Fruit fly (Drosophila melanogaster) whole organism, embryonic: Measurements from ENCODE around the gene stwl.

ENCODE experiments used
- Asciz ChIP-seq: fragments of 200-800 bp; sonication (Bioruptor generic); optimal IDR thresholded peaks from 2 replicates; lab custom pipeline; 2017; ENCODE audit warnings: missing biosample characterization, mild to moderate bottlenecking, missing genetic modification characterization, missing genetic modification reagents
- BEAF-32 ChIP-seq: fragments of 200-800 bp; sonication (Bioruptor generic); optimal IDR thresholded peaks from 3 replicates; lab custom pipeline; 2017; ENCODE audit warnings: missing biosample characterization, missing genetic modification characterization, mild to moderate bottlenecking, moderate library complexity, missing genetic modification reagents
- CG10209 ChIP-seq: fragments of 200-800 bp; sonication (Bioruptor generic); optimal IDR thresholded peaks from 3 replicates; lab custom pipeline; 2017; ENCODE audit warnings: missing biosample characterization, mild to moderate bottlenecking, missing genetic modification characterization, missing genetic modification reagents
- CG11504 ChIP-seq: fragments of 200-800 bp; sonication (Bioruptor generic); optimal IDR thresholded peaks from 3 replicates; lab custom pipeline; 2019; ENCODE audit warnings: missing biosample characterization, mild to moderate bottlenecking, missing genetic modification characterization, moderate library complexity
- CG14710 ChIP-seq: fragments of 200-800 bp; sonication (Bioruptor generic); optimal IDR thresholded peaks from 3 replicates; lab custom pipeline; 2019; ENCODE audit warnings: missing biosample characterization, mild to moderate bottlenecking, missing genetic modification characterization, moderate library complexity
- CG16863 ChIP-seq: fragments of 200-800 bp; sonication (Bioruptor generic); optimal IDR thresholded peaks from 3 replicates; lab custom pipeline; 2016; ENCODE audit warnings: missing biosample characterization, missing genetic modification characterization
- CG17328 ChIP-seq: fragments of 200-800 bp; sonication (Bioruptor generic); IDR thresholded peaks from 2 replicates; pipeline ENCODE4 v1.3.6; 2022; ENCODE audit warnings: missing biosample characterization, missing genetic modification characterization
- CG17385 ChIP-seq: fragments of 200-800 bp; sonication (Bioruptor generic); optimal IDR thresholded peaks from 3 replicates; lab custom pipeline; 2018; ENCODE audit warnings: missing biosample characterization, mild to moderate bottlenecking, missing genetic modification characterization
- CG18262 ChIP-seq: fragments of 200-800 bp; optimal IDR thresholded peaks from 3 replicates; lab custom pipeline; 2019; ENCODE audit warnings: missing biosample characterization, mild to moderate bottlenecking, missing genetic modification characterization, moderate library complexity
- CG2889 ChIP-seq: fragments of 200-800 bp; sonication (Bioruptor generic); IDR thresholded peaks from 3 replicates; pipeline ENCODE4 v1.3.6; 2022; ENCODE audit warnings: missing biosample characterization, missing genetic modification characterization
- CG30431 ChIP-seq: fragments of 200-800 bp; sonication (Bioruptor generic); optimal IDR thresholded peaks from 2 replicates; lab custom pipeline; 2017; ENCODE audit warnings: missing biosample characterization, missing genetic modification characterization
- CG4360 ChIP-seq: fragments of 200-800 bp; sonication (Bioruptor generic); IDR thresholded peaks from 2 replicates; pipeline ENCODE4 v1.3.6; 2022; ENCODE audit warnings: missing biosample characterization, missing genetic modification characterization
- CG5245 ChIP-seq: fragments of 200-800 bp; sonication (Bioruptor generic); optimal IDR thresholded peaks from 3 replicates; lab custom pipeline; 2016; ENCODE audit warnings: missing biosample characterization, missing genetic modification characterization
- CG7839 ChIP-seq: fragments of 200-800 bp; sonication (Bioruptor generic); optimal IDR thresholded peaks from 3 replicates; lab custom pipeline; 2018; ENCODE audit warnings: missing biosample characterization, mild to moderate bottlenecking, missing genetic modification characterization, moderate library complexity
- CG9609 ChIP-seq: fragments of 200-800 bp; sonication (Bioruptor generic); optimal IDR thresholded peaks from 3 replicates; lab custom pipeline; 2016; ENCODE audit warnings: missing biosample characterization, missing genetic modification characterization
- CG9932 ChIP-seq: fragments of 200-800 bp; sonication (Bioruptor generic); IDR thresholded peaks from 2 replicates; pipeline ENCODE4 v1.3.6; 2022; ENCODE audit warnings: missing biosample characterization, missing genetic modification characterization
- Chrac-16 ChIP-seq: fragments of 200-800 bp; sonication (Bioruptor generic); optimal IDR thresholded peaks from 3 replicates; lab custom pipeline; 2016; ENCODE audit warnings: missing biosample characterization, missing genetic modification characterization
- Dad ChIP-seq: fragments of 200-800 bp; sonication (Bioruptor generic); optimal IDR thresholded peaks from 3 replicates; lab custom pipeline; 2016; ENCODE audit warnings: missing biosample characterization, missing genetic modification characterization
- GATAe ChIP-seq: fragments of 200-800 bp; sonication (Bioruptor generic); conservative IDR thresholded peaks from 2 replicates; pipeline ENCODE4 v1.3.6; 2022; ENCODE audit warnings: missing biosample characterization, missing genetic modification characterization
- MESR4 ChIP-seq: fragments of 200-800 bp; sonication (Bioruptor generic); optimal IDR thresholded peaks from 2 replicates; lab custom pipeline; 2018; ENCODE audit warnings: missing biosample characterization, mild to moderate bottlenecking, missing genetic modification characterization, moderate library complexity
- NC2β ChIP-seq: fragments of 200-800 bp; sonication (Bioruptor generic); optimal IDR thresholded peaks from 2 replicates; lab custom pipeline; 2016; ENCODE audit warnings: missing biosample characterization, missing genetic modification characterization
- NfI ChIP-seq: fragments of 200-800 bp; sonication (Bioruptor generic); optimal IDR thresholded peaks from 3 replicates; lab custom pipeline; 2018; ENCODE audit warnings: missing biosample characterization, mild to moderate bottlenecking, missing genetic modification characterization, moderate library complexity
- Ptx1 ChIP-seq: fragments of 200-800 bp; sonication (Bioruptor generic); IDR thresholded peaks from 2 replicates; pipeline ENCODE4 v1.3.6; 2022; ENCODE audit warnings: missing biosample characterization, missing genetic modification characterization
- Rfx ChIP-seq: fragments of 200-800 bp; sonication (Bioruptor generic); IDR thresholded peaks from 2 replicates; pipeline ENCODE4 v1.3.6; 2022; ENCODE audit warnings: missing biosample characterization, missing genetic modification characterization
- Taf1 ChIP-seq: fragments of 200-800 bp; sonication (Bioruptor generic); IDR thresholded peaks from 2 replicates; pipeline ENCODE4 v1.3.6; 2022; ENCODE audit warnings: missing biosample characterization, missing genetic modification characterization
- Xbp1 ChIP-seq: fragments of 200-800 bp; sonication (Bioruptor generic); optimal IDR thresholded peaks from 3 replicates; lab custom pipeline; 2016; ENCODE audit warnings: missing biosample characterization, mild to moderate bottlenecking, missing genetic modification characterization
- ap ChIP-seq: fragments of 200-800 bp; sonication (Bioruptor generic); IDR thresholded peaks from 2 replicates; pipeline ENCODE4 v1.3.6; 2022; ENCODE audit warnings: missing biosample characterization, missing genetic modification characterization
- bsh ChIP-seq, 2 experiments: fragments of 200-800 bp; sonication (Bioruptor generic); optimal IDR thresholded peaks; 2 replicates each; lab custom pipeline; 2017 to 2018; ENCODE audit warnings: mild to moderate bottlenecking in 2 of 2, missing biosample characterization in 2 of 2, missing genetic modification characterization in 2 of 2, moderate library complexity in 1 of 2
- cas ChIP-seq: fragments of 200-800 bp; sonication (Bioruptor generic); IDR thresholded peaks from 2 replicates; pipeline ENCODE4 v1.3.6; 2022; ENCODE audit warnings: missing biosample characterization, missing genetic modification characterization
- cato ChIP-seq: fragments of 200-800 bp; sonication (Bioruptor generic); optimal IDR thresholded peaks from 2 replicates; lab custom pipeline; 2016; ENCODE audit warnings: missing biosample characterization, missing genetic modification characterization, borderline replicate concordance
- chm ChIP-seq: fragments of 200-800 bp; sonication (Bioruptor generic); IDR thresholded peaks from 2 replicates; pipeline ENCODE4 v1.3.6; 2022; ENCODE audit warnings: missing biosample characterization, missing genetic modification characterization
- dimm ChIP-seq: fragments of 200-800 bp; sonication (Bioruptor generic); IDR thresholded peaks from 2 replicates; pipeline ENCODE4 v1.3.6; 2022; ENCODE audit warnings: missing biosample characterization, missing genetic modification characterization
- dmrt99B ChIP-seq: fragments of 200-800 bp; sonication (Bioruptor generic); optimal IDR thresholded peaks from 2 replicates; lab custom pipeline; 2018; ENCODE audit warnings: missing biosample characterization, mild to moderate bottlenecking, missing genetic modification characterization, moderate library complexity
- eyg ChIP-seq: fragments of 200-800 bp; sonication (Bioruptor generic); optimal IDR thresholded peaks from 3 replicates; lab custom pipeline; 2016; ENCODE audit warnings: missing biosample characterization, missing genetic modification characterization
- gce ChIP-seq: fragments of 200-800 bp; sonication (Bioruptor generic); IDR thresholded peaks from 3 replicates; pipeline ENCODE4 v1.3.6; 2022; ENCODE audit warnings: missing biosample characterization, missing genetic modification characterization
- gem ChIP-seq: fragments of 200-800 bp; sonication (Bioruptor generic); optimal IDR thresholded peaks from 2 replicates; lab custom pipeline; 2019; ENCODE audit warnings: missing biosample characterization, mild to moderate bottlenecking, missing genetic modification characterization, moderate library complexity
- grau ChIP-seq: fragments of 200-800 bp; optimal IDR thresholded peaks from 3 replicates; lab custom pipeline; 2019; ENCODE audit warnings: missing biosample characterization, mild to moderate bottlenecking, missing genetic modification characterization, moderate library complexity
- gsb-n ChIP-seq: fragments of 200-800 bp; sonication (Bioruptor generic); optimal IDR thresholded peaks from 3 replicates; lab custom pipeline; 2018; ENCODE audit warnings: missing biosample characterization, mild to moderate bottlenecking, missing genetic modification characterization
- lmd ChIP-seq: fragments of 200-800 bp; sonication (Bioruptor generic); IDR thresholded peaks from 2 replicates; pipeline ENCODE4 v1.3.6; 2022; ENCODE audit warnings: missing biosample characterization, missing genetic modification characterization
- lola ChIP-seq, 3 experiments: fragments of >200 bp in 2 of 3; fragments of 200-800 bp in 1 of 3; sonication (Bioruptor generic) in 1 of 3; optimal IDR thresholded peaks; 2 replicates each; lab custom pipeline; 2017 to 2019; ENCODE audit warnings: missing biosample characterization in 3 of 3, missing genetic modification characterization in 3 of 3, mild to moderate bottlenecking in 1 of 3, moderate library complexity in 1 of 3
- maf-S ChIP-seq: fragments of 200-800 bp; sonication (Bioruptor generic); optimal IDR thresholded peaks from 2 replicates; lab custom pipeline; 2016; ENCODE audit warnings: missing biosample characterization, missing genetic modification characterization
- onecut ChIP-seq: fragments of 200-800 bp; sonication (Bioruptor generic); IDR thresholded peaks from 2 replicates; pipeline ENCODE4 v1.3.6; 2022; ENCODE audit warnings: missing biosample characterization, missing genetic modification characterization
- otp ChIP-seq: fragments of 200-800 bp; sonication (Bioruptor generic); IDR thresholded peaks from 3 replicates; pipeline ENCODE4, ENCODE4 v1.3.6; 2022; ENCODE audit warnings: missing biosample characterization, missing genetic modification characterization
- phol ChIP-seq: fragments of 200-800 bp; sonication (Bioruptor generic); optimal IDR thresholded peaks from 3 replicates; lab custom pipeline; 2018; ENCODE audit warnings: missing biosample characterization, mild to moderate bottlenecking, missing genetic modification characterization, moderate library complexity
- psq ChIP-seq: fragments of 200-800 bp; sonication (Bioruptor generic); optimal IDR thresholded peaks from 2 replicates; lab custom pipeline; 2017; ENCODE audit warnings: missing biosample characterization, missing genetic modification characterization
- ranshi ChIP-seq: fragments of 200-800 bp; sonication (Bioruptor generic); IDR thresholded peaks from 2 replicates; pipeline ENCODE4 v1.3.6; 2022; ENCODE audit warnings: missing biosample characterization, missing genetic modification characterization
- trem ChIP-seq: fragments of 200-800 bp; optimal IDR thresholded peaks from 3 replicates; lab custom pipeline; 2019; ENCODE audit warnings: missing biosample characterization, mild to moderate bottlenecking, missing genetic modification characterization, moderate library complexity
- twi ChIP-seq: fragments of 200-800 bp; optimal IDR thresholded peaks from 2 replicates; lab custom pipeline; 2019; ENCODE audit warnings: missing biosample characterization, mild to moderate bottlenecking, missing genetic modification characterization, moderate library complexity
- unpg ChIP-seq: fragments of 200-800 bp; sonication (Bioruptor generic); optimal IDR thresholded peaks from 3 replicates; lab custom pipeline; 2018; ENCODE audit warnings: missing biosample characterization, mild to moderate bottlenecking, missing genetic modification characterization, moderate library complexity
- wdn ChIP-seq: fragments of 200-800 bp; sonication (Bioruptor generic); IDR thresholded peaks from 2 replicates; pipeline ENCODE4 v1.3.6; 2022; ENCODE audit warnings: missing biosample characterization, missing genetic modification characterization
- zfh1 ChIP-seq: fragments of 200-800 bp; sonication (Bioruptor generic); IDR thresholded peaks from 3 replicates; pipeline ENCODE4 v1.3.6; 2022; ENCODE audit warnings: missing biosample characterization, missing genetic modification characterization

The stwl gene

DNA sequence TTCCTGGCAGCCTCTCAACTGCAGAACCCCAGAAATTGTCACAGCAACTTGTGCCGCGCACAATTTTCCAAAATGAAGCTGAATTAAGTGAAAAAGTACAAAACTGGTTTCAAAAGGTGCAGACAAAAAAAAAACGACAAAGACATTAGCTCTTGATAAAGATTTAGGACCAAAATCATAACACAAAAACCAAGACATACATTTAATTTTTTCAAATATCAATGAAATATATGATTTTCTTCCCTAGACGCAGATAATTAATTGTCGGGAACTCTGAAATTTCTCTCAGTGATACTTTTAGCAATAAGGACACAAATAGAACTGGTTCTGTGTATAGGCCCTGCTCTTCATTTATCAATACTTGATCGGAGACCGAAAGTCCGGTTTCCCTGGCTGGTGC, 45.0 kb downstream of the stwl start (continued):
- TF ChIP-seq Ptx1: peak; percentile 40; the same call in 1 of the 2 replicates
- TF ChIP-seq Rfx (GFP tag; lab: Robert Waterston, UW): no peak
- peak; percentile 46 for TF ChIP-seq CG7839 (tag; lab: Kevin White, UChicago)
- TF ChIP-seq CG4360 (GFP tag; lab: Robert Waterston, UW): no peak
- TF ChIP-seq dmrt99B: no peak
- TF ChIP-seq GATAe (GFP tag; lab: Robert Waterston, UW): no peak
- peak; percentile 64 for TF ChIP-seq NC2β (GFP tag; lab: Kevin White, UChicago)
- peak; percentile 73 to 84 for TF ChIP-seq bsh (GFP tag; optimal IDR thresholded peaks at IDR 0.05; lab: Kevin White, UChicago)
- no peak for TF ChIP-seq MESR4 (GFP tag; lab: Kevin White, UChicago)
- no peak for TF ChIP-seq BEAF-32
- TF ChIP-seq CG14710 (tag; lab: Kevin White, UChicago): peak; percentile 47
- TF ChIP-seq Taf1 (GFP tag; lab: Robert Waterston, UW): no peak
- TF ChIP-seq NfI (GFP tag; lab: Kevin White, UChicago): no peak
- peak; percentile 42 for TF ChIP-seq CG11504 (tag; lab: Kevin White, UChicago)
- TF ChIP-seq CG9932 (GFP tag; lab: Robert Waterston, UW): no peak
- TF ChIP-seq unpg (GFP tag; lab: Kevin White, UChicago): peak; percentile 34
- TF ChIP-seq Asciz (GFP tag; lab: Kevin White, UChicago): no peak
- TF ChIP-seq CG9609 (GFP tag; lab: Kevin White, UChicago): peak; percentile 23
- TF ChIP-seq CG30431 (GFP tag; lab: Kevin White, UChicago): peak; percentile 55
- peak; percentile 19 for TF ChIP-seq CG10209 (GFP tag; lab: Kevin White, UChicago)
- TF ChIP-seq CG17328: peak; percentile 78
- TF ChIP-seq lmd (GFP tag; lab: Robert Waterston, UW): no peak
- no peak for TF ChIP-seq maf-S (GFP tag; lab: Kevin White, UChicago)
- TF ChIP-seq cato (GFP tag; lab: Kevin White, UChicago): no peak
- no peak for TF ChIP-seq cas (GFP tag; lab: Robert Waterston, UW)
- no peak for TF ChIP-seq eyg
- TF ChIP-seq CG17385 (GFP tag; lab: Kevin White, UChicago): no peak
- peak; percentile 76; the same call in 1 of the 2 replicates for TF ChIP-seq chm
- TF ChIP-seq Dad: peak; percentile 19
- peak; percentile 37 for TF ChIP-seq CG5245 (GFP tag; lab: Kevin White, UChicago)
- TF ChIP-seq grau: peak; percentile 24
- TF ChIP-seq lola (GFP tag; optimal IDR thresholded peaks at IDR 0.05; lab: Kevin White, UChicago): peak in 1 of 3 experiments; percentile 84
- 0 out of 2 replicates have a peak, but pooled peaks have one; percentile 9 for TF ChIP-seq onecut (GFP tag; lab: Robert Waterston, UW)
- 0 out of 3 replicates have a peak, but pooled peaks have one; percentile 44 for TF ChIP-seq otp (GFP tag; lab: Robert Waterston, UW)
- TF ChIP-seq zfh1 (GFP tag; lab: Robert Waterston, UW): peak; percentile 70; the same call in 2 of the 3 replicates
- TF ChIP-seq gce (GFP tag; lab: Robert Waterston, UW): no peak
- peak; percentile 48 for TF ChIP-seq Chrac-16 (GFP tag; lab: Kevin White, UChicago)
- peak; percentile 17; the same call in 1 of the 2 replicates for TF ChIP-seq ranshi
- TF ChIP-seq trem (tag; lab: Kevin White, UChicago): peak; percentile 5
- TF ChIP-seq psq: no peak
- no peak for TF ChIP-seq ap
- peak; percentile 68 for TF ChIP-seq gem (tag; lab: Kevin White, UChicago)
- no peak for TF ChIP-seq twi
- TF ChIP-seq gsb-n: peak; percentile 46
- TF ChIP-seq CG18262 (tag; lab: Kevin White, UChicago): peak; percentile 59
- TF ChIP-seq dimm: 0 out of 2 replicates have a peak, but pooled peaks have one; percentile 32
- no peak for TF ChIP-seq CG2889
- TF ChIP-seq phol (tag; lab: Kevin White, UChicago): peak; percentile 34
- TF ChIP-seq wdn (GFP tag; lab: Robert Waterston, UW): no peak
- TF ChIP-seq Xbp1 (GFP tag; lab: Kevin White, UChicago): peak; percentile 32
- peak; percentile 9 for TF ChIP-seq CG16863 (GFP tag; lab: Kevin White, UChicago)
